Worm (Caenorhabditis elegans) whole organism, L1 larva: ENCODE data around the gene T10B10.9.
A peak's percentile ranks its signal among the peaks of the same experiment; 100 is the strongest.

Source experiments
- F16B12.6 ChIP-seq: fragments of 150-350 bp; optimal IDR thresholded peaks from 2 replicates; lab custom pipeline; 2014; ENCODE audit warnings: missing biosample characterization, missing genetic modification characterization
- Y116A8C.19 ChIP-seq: sonication (generic microtip); optimal IDR thresholded peaks from 2 replicates; lab custom pipeline; 2016; ENCODE audit warnings: missing compliant biosample characterization, missing genetic modification characterization, borderline replicate concordance
- aha-1 ChIP-seq: fragments of 150-350 bp; optimal IDR thresholded peaks from 2 replicates; lab custom pipeline; 2014; ENCODE audit warnings: missing biosample characterization, missing genetic modification characterization
- alr-1 ChIP-seq: fragments of 200-800 bp; sonication (Bioruptor generic); optimal IDR thresholded peaks from 2 replicates; lab custom pipeline; 2018; ENCODE audit warnings: borderline replicate concordance, mild to moderate bottlenecking, missing genetic modification characterization, missing compliant biosample characterization
- aly-2 ChIP-seq: fragments of 150-350 bp; optimal IDR thresholded peaks from 2 replicates; lab custom pipeline; 2014; ENCODE audit warnings: missing biosample characterization, missing genetic modification characterization
- blmp-1 ChIP-seq: fragments of 150-350 bp; optimal IDR thresholded peaks from 2 replicates; lab custom pipeline; 2014; ENCODE audit warnings: missing biosample characterization, missing genetic modification characterization
- ceh-63 ChIP-seq: fragments of 200-800 bp; sonication (Bioruptor generic); optimal IDR thresholded peaks from 2 replicates; lab custom pipeline; 2018; ENCODE audit warnings: mild to moderate bottlenecking, missing genetic modification characterization, missing compliant biosample characterization
- ceh-8 ChIP-seq: fragments of 200-800 bp; sonication (Bioruptor generic); optimal IDR thresholded peaks from 2 replicates; lab custom pipeline; 2018; ENCODE audit warnings: mild to moderate bottlenecking, missing genetic modification characterization, moderate library complexity, missing compliant biosample characterization
- dpl-1 ChIP-seq, 3 experiments: fragments of 150-350 bp in 2 of 3; sonication (generic microtip) in 1 of 3; optimal IDR thresholded peaks; 2 replicates each; lab custom pipeline; 2014 to 2017; ENCODE audit warnings: missing biosample characterization in 3 of 3, missing genetic modification characterization in 3 of 3, missing genetic modification reagents in 3 of 3
- dsc-1 ChIP-seq: sonication (generic microtip); optimal IDR thresholded peaks from 2 replicates; lab custom pipeline; 2016; ENCODE audit warnings: mild to moderate bottlenecking, missing genetic modification characterization, missing compliant biosample characterization
- efl-3 ChIP-seq: fragments of 200-800 bp; sonication (Bioruptor generic); optimal IDR thresholded peaks from 2 replicates; lab custom pipeline; 2018; ENCODE audit warnings: mild to moderate bottlenecking, missing genetic modification characterization, missing compliant biosample characterization
- egl-13 ChIP-seq: sonication (generic microtip); optimal IDR thresholded peaks from 2 replicates; lab custom pipeline; 2016; ENCODE audit warnings: missing genotype, missing genetic modification reagents, missing genetic modification characterization, missing compliant biosample characterization
- egl-27 ChIP-seq, 2 experiments: fragments of 150-350 bp in 1 of 2; sonication (generic microtip); optimal IDR thresholded peaks; 3 replicates each; lab custom pipeline; 2017 to 2018; ENCODE audit warnings: missing biosample characterization in 2 of 2, missing genetic modification characterization in 2 of 2, missing genetic modification reagents in 2 of 2
- elt-2 ChIP-seq: sonication (generic microtip); optimal IDR thresholded peaks from 2 replicates; lab custom pipeline; 2016; ENCODE audit warnings: missing genetic modification characterization, mild to moderate bottlenecking, inconsistent platforms, missing compliant biosample characterization, missing genetic modification reagents
- fkh-8 ChIP-seq: sonication (generic microtip); optimal IDR thresholded peaks from 2 replicates; lab custom pipeline; 2016; ENCODE audit warnings: mild to moderate bottlenecking, missing genetic modification characterization, missing compliant biosample characterization
- fos-1 ChIP-seq: fragments of 150-350 bp; optimal IDR thresholded peaks from 2 replicates; lab custom pipeline; 2014; ENCODE audit warnings: missing biosample characterization, missing genetic modification characterization
- hpl-2 ChIP-seq: fragments of 150-350 bp; optimal IDR thresholded peaks from 2 replicates; lab custom pipeline; 2014; ENCODE audit warnings: missing biosample characterization, missing genetic modification reagents, missing genetic modification characterization
- irx-1 ChIP-seq: sonication (generic microtip); optimal IDR thresholded peaks from 2 replicates; lab custom pipeline; 2016; ENCODE audit warnings: missing genetic modification characterization, missing compliant biosample characterization
- isw-1 ChIP-seq: fragments of 200-800 bp; sonication (Bioruptor generic); IDR thresholded peaks from 2 replicates; pipeline ENCODE4 v1.3.6; 2022; ENCODE audit warnings: missing genetic modification characterization, missing compliant biosample characterization
- jun-1 ChIP-seq: fragments of 150-350 bp; optimal IDR thresholded peaks from 2 replicates; lab custom pipeline; 2014; ENCODE audit warnings: missing biosample characterization, missing genetic modification reagents, missing genetic modification characterization
- lin-13 ChIP-seq: fragments of 150-350 bp; optimal IDR thresholded peaks from 2 replicates; lab custom pipeline; 2014; ENCODE audit warnings: missing biosample characterization, missing genetic modification reagents, missing genetic modification characterization
- lir-3 ChIP-seq: sonication (generic microtip); optimal IDR thresholded peaks from 2 replicates; lab custom pipeline; 2016; ENCODE audit warnings: mild to moderate bottlenecking, missing genetic modification characterization, moderate library complexity, missing compliant biosample characterization; ENCODE audit not compliant: poor library complexity
- lsy-2 ChIP-seq, 2 experiments: fragments of 150-350 bp; optimal IDR thresholded peaks; 2 replicates each; lab custom pipeline; 2014; ENCODE audit warnings: missing biosample characterization in 2 of 2, missing genetic modification characterization in 2 of 2
- mab-9 ChIP-seq: fragments of 200-800 bp; sonication (Bioruptor generic); IDR thresholded peaks from 2 replicates; pipeline ENCODE4 v1.3.6; 2022; ENCODE audit warnings: missing genetic modification reagents, missing genetic modification characterization, missing compliant biosample characterization
- mep-1 ChIP-seq: fragments of 150-350 bp; optimal IDR thresholded peaks from 2 replicates; lab custom pipeline; 2014; ENCODE audit warnings: missing biosample characterization, missing genetic modification characterization
- nhr-12 ChIP-seq: sonication (generic microtip); optimal IDR thresholded peaks from 2 replicates; lab custom pipeline; 2017; ENCODE audit warnings: missing biosample characterization, missing genetic modification characterization
- nhr-20 ChIP-seq: sonication (generic microtip); optimal IDR thresholded peaks from 2 replicates; lab custom pipeline; 2016; ENCODE audit warnings: mild to moderate bottlenecking, missing genetic modification characterization, missing compliant biosample characterization
- nhr-237 ChIP-seq: fragments of 150-350 bp; optimal IDR thresholded peaks from 2 replicates; lab custom pipeline; 2014; ENCODE audit warnings: missing biosample characterization, missing genetic modification characterization
- nhr-28 ChIP-seq: fragments of 150-350 bp; optimal IDR thresholded peaks from 2 replicates; lab custom pipeline; 2014; ENCODE audit warnings: missing biosample characterization, missing genetic modification characterization
- nhr-47 ChIP-seq: sonication (generic microtip); optimal IDR thresholded peaks from 2 replicates; lab custom pipeline; 2016; ENCODE audit warnings: mild to moderate bottlenecking, missing genetic modification characterization, moderate library complexity, missing compliant biosample characterization
- nhr-71 ChIP-seq: sonication (generic microtip); optimal IDR thresholded peaks from 2 replicates; lab custom pipeline; 2016; ENCODE audit warnings: mild to moderate bottlenecking, missing genetic modification characterization, moderate library complexity, missing compliant biosample characterization
- nhr-76 ChIP-seq: sonication (generic microtip); optimal IDR thresholded peaks from 2 replicates; lab custom pipeline; 2017; ENCODE audit warnings: missing biosample characterization, missing genetic modification characterization
- nhr-77 ChIP-seq: fragments of 150-350 bp; optimal IDR thresholded peaks from 2 replicates; lab custom pipeline; 2014; ENCODE audit warnings: missing biosample characterization, missing genetic modification characterization
- nhr-84 ChIP-seq: sonication (generic microtip); optimal IDR thresholded peaks from 2 replicates; lab custom pipeline; 2017; ENCODE audit warnings: missing biosample characterization, missing genetic modification characterization
- nhr-85 ChIP-seq: sonication (generic microtip); peaks from one replicate; lab custom pipeline; 2016; ENCODE audit warnings: missing genetic modification characterization, inconsistent platforms, missing compliant biosample characterization
- pax-3 ChIP-seq: fragments of 200-800 bp; sonication (Bioruptor generic); optimal IDR thresholded peaks from 2 replicates; lab custom pipeline; 2018; ENCODE audit warnings: mild to moderate bottlenecking, missing genetic modification characterization, moderate library complexity, missing compliant biosample characterization
- skn-1 ChIP-seq: fragments of 150-350 bp; optimal IDR thresholded peaks from 2 replicates; lab custom pipeline; 2014; ENCODE audit warnings: missing biosample characterization, missing genetic modification characterization
- snpc-4 ChIP-seq: fragments of 150-350 bp; optimal IDR thresholded peaks from 2 replicates; lab custom pipeline; 2014; ENCODE audit warnings: missing biosample characterization, missing genetic modification characterization
- sox-4 ChIP-seq: sonication (generic microtip); optimal IDR thresholded peaks from 2 replicates; lab custom pipeline; 2016; ENCODE audit warnings: missing genetic modification characterization, missing compliant biosample characterization
- sptf-1 ChIP-seq: fragments of 150-350 bp; optimal IDR thresholded peaks from 2 replicates; lab custom pipeline; 2014; ENCODE audit warnings: missing biosample characterization, missing genetic modification characterization
- sup-37 ChIP-seq: fragments of 200-800 bp; sonication (Bioruptor generic); optimal IDR thresholded peaks from 2 replicates; lab custom pipeline; 2018; ENCODE audit warnings: mild to moderate bottlenecking, missing genetic modification characterization, missing compliant biosample characterization
- tbx-2 ChIP-seq: sonication (generic microtip); optimal IDR thresholded peaks from 2 replicates; lab custom pipeline; 2016; ENCODE audit warnings: missing genetic modification characterization, missing compliant biosample characterization
- unc-130 ChIP-seq: fragments of 150-350 bp; optimal IDR thresholded peaks from 2 replicates; lab custom pipeline; 2017; ENCODE audit warnings: missing biosample characterization, missing genetic modification characterization, inconsistent platforms
- unc-30 ChIP-seq: sonication (generic microtip); optimal IDR thresholded peaks from 2 replicates; lab custom pipeline; 2017; ENCODE audit warnings: missing biosample characterization, missing genetic modification characterization
- unc-62 ChIP-seq: fragments of 150-350 bp; optimal IDR thresholded peaks from 2 replicates; lab custom pipeline; 2014; ENCODE audit warnings: missing biosample characterization, missing genetic modification reagents, missing genetic modification characterization
- unc-86 ChIP-seq: sonication (generic microtip); optimal IDR thresholded peaks from 2 replicates; lab custom pipeline; 2016; ENCODE audit warnings: missing genetic modification characterization, missing compliant biosample characterization
- vab-15 ChIP-seq: sonication (generic microtip); optimal IDR thresholded peaks from 2 replicates; lab custom pipeline; 2017; ENCODE audit warnings: missing genotype, mild to moderate bottlenecking, missing genetic modification characterization, missing compliant biosample characterization
- zip-4 ChIP-seq: fragments of 200-800 bp; sonication (Bioruptor generic); optimal IDR thresholded peaks from 2 replicates; lab custom pipeline; 2018; ENCODE audit warnings: mild to moderate bottlenecking, missing genetic modification characterization, moderate library complexity, missing compliant biosample characterization
- ztf-4 ChIP-seq: fragments of 150-350 bp; optimal IDR thresholded peaks from 2 replicates; lab custom pipeline; 2014; ENCODE audit warnings: missing biosample characterization, missing genetic modification characterization

The T10B10.9 gene

DNA sequence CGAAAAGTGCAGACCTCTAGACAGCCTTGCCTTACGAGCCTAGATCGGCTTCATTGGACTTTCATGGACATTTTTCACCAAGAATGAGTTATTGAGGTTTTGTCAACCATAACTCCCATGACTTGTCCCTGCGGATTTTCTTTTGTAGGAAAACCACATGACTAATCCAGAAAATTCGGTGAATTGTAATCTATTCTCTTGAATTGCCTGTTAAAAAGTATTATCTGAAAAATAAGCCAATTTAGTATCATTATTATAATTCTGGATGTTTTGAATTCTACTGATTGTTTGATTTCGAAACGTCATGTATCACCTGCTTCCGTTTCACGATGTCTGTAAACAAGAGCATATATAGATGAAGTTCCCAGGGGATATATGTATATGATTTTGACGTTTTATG is 24.3 kb downstream of the T10B10.9 start:
- TF ChIP-seq fkh-8 (tag; lab: Kevin White, UChicago): peak; percentile 50
- no peak for TF ChIP-seq nhr-76 (tag; lab: Kevin White, UChicago)
- no peak for TF ChIP-seq jun-1 (tag; lab: Kevin White, UChicago)
- peak; percentile 14 for TF ChIP-seq nhr-47
- peak; percentile 27 for TF ChIP-seq nhr-71 (tag; lab: Kevin White, UChicago)
- TF ChIP-seq egl-13 (tag; lab: Kevin White, UChicago): no peak
- peak; percentile 18 for TF ChIP-seq nhr-85
- TF ChIP-seq dsc-1 (tag; lab: Kevin White, UChicago): peak; percentile 95
- no peak for TF ChIP-seq vab-15
- no peak for TF ChIP-seq hpl-2 (GFP tag; lab: Kevin White, UChicago)
- no peak for TF ChIP-seq sup-37 (GFP tag; lab: Kevin White, UChicago)
- TF ChIP-seq ceh-8 (GFP tag; lab: Kevin White, UChicago): peak; percentile 46
- TF ChIP-seq sox-4 (tag; lab: Kevin White, UChicago): peak; percentile 68
- TF ChIP-seq nhr-20 (tag; lab: Kevin White, UChicago): no peak
- no peak for TF ChIP-seq aha-1 (tag; lab: Kevin White, UChicago)
- no peak for TF ChIP-seq Y116A8C.19 (tag; lab: Kevin White, UChicago)
- peak; percentile 36 for TF ChIP-seq pax-3
- no peak for TF ChIP-seq efl-3

DNA sequence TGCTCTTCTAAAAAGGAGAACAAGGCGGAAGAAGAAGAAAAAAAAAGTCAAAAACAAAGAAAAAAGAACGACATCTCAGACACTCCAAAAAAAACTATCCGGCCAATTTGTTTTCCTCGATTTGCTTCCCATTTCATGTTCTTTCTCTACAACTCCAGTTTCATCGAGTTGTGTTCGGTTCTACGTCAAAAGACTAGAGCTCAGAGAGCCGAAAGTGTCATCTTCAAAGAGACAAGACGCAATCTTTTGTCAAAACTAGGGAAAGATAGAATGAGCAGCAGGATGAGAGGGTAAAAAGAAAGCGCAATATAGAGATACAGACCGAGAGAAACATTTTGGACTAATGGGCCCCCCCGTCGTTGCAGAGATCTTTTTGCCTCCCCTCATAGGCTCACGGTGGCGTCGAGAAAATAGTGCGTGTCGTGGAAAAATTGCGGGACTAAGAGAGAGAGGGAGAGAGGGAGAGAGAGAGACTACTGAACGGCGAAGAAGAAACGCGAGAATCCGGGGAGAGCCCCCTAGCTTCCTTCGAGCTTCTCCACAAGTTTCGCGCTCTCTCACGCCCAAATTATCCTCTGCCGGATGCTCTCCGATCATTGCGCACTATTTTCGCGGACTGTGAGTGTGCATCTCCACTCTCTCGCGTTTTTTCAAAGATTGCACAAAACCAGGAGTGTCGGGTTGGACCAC is 24.9 kb downstream of the T10B10.9 start:
- TF ChIP-seq zip-4 (GFP tag; lab: Kevin White, UChicago) (peak; percentile 4), tbx-2 (peak; percentile 81), nhr-77 (tag; lab: Kevin White, UChicago) (peak; percentile 60), dpl-1 (GFP tag; optimal IDR thresholded peaks at IDR 0.05; lab: Kevin White, UChicago) (peak in 1 of 3 experiments; percentile 6), dsc-1 (tag; lab: Kevin White, UChicago) (peak; percentile 84), sptf-1 (tag; lab: Kevin White, UChicago) (no peak), fos-1 (tag; lab: Kevin White, UChicago) (peak; percentile 1), nhr-237 (tag; lab: Kevin White, UChicago) (no peak), nhr-84 (tag; lab: Kevin White, UChicago) (no peak), elt-2 (no peak), ceh-63 (GFP tag; lab: Kevin White, UChicago) (peak; percentile 50), lir-3 (tag; lab: Kevin White, UChicago) (peak; percentile 2), lsy-2 (tag; optimal IDR thresholded peaks at IDR 0.05; lab: Kevin White, UChicago) (peak; percentile 57 to 64), jun-1 (tag; lab: Kevin White, UChicago) (peak; percentile 43), pax-3 (peak; percentile 50), nhr-71 (tag; lab: Kevin White, UChicago) (peak; percentile 90), irx-1 (tag; lab: Kevin White, UChicago) (peak; percentile 48), isw-1 (GFP tag; lab: Robert Waterston, UW) (peak; percentile 44), unc-30 (no peak), Y116A8C.19 (tag; lab: Kevin White, UChicago) (no peak), nhr-28 (tag; lab: Kevin White, UChicago) (no peak), unc-130 (tag; lab: Kevin White, UChicago) (peak; percentile 44), egl-27 (tag; optimal IDR thresholded peaks at IDR 0.05; lab: Kevin White, UChicago) (peak in 1 of 2 experiments; percentile 34), F16B12.6 (tag; lab: Kevin White, UChicago) (no peak), mab-9 (GFP tag; lab: Robert Waterston, UW) (no peak), mep-1 (tag; lab: Kevin White, UChicago) (peak; percentile 15), alr-1 (tag; lab: Kevin White, UChicago) (no peak), skn-1 (tag; lab: Kevin White, UChicago) (peak; percentile 27), snpc-4 (tag; lab: Kevin White, UChicago) (no peak), unc-86 (tag; lab: Kevin White, UChicago) (peak; percentile 88), sox-4 (tag; lab: Kevin White, UChicago) (peak; percentile 25), nhr-76 (tag; lab: Kevin White, UChicago) (no peak), unc-62 (GFP tag; lab: Kevin White, UChicago) (no peak), blmp-1 (tag; lab: Kevin White, UChicago) (no peak), aly-2 (tag; lab: Kevin White, UChicago) (no peak), ztf-4 (tag; lab: Kevin White, UChicago) (peak; percentile 59), aha-1 (tag; lab: Kevin White, UChicago) (no peak), hpl-2 (GFP tag; lab: Kevin White, UChicago) (no peak), nhr-12 (tag; lab: Kevin White, UChicago) (no peak), lin-13 (GFP tag; lab: Kevin White, UChicago) (peak; percentile 37)
